ENCODE assay signal across 4 fruit fly cellular contexts in the genomic region with DNA sequence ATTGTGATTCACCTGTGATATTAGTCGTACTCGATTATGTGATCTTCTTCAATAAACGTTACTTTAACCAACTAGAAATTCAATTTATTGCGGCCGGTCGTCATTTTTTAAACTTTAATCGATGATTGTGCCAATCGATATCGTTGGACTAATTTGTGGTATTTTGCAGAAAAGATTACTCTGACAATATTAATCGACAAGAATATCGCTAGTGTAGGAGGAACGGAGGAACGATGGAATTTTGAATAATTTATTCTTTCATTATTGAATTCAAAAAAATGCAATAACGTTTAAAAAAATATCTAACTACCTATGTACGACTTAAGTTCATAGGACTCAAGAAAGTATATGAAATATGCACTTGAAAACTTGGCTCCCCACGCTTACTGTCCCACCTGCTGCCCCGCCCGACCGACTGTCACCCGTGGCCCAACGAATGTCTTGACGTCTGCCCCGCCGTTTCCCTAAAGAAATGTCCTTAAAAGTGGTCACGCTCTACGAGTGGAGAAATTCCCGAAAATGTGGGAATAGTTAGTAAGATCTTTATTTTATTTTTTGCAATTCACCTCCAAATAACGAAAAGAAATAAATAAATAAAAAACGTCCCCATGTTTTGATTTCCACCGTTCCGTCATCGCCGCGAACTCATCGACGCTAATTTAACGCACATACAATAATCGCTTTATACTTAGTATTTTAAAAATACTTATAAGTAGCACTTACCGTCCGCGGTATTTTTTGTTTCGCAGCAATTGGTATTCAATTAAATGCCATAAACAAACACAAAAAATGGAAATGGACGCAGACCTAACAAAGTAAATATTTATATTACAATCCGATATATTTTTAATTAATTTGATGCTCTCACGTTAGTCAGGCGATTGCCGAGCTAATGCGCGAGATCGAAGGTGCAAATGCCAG.
TF ChIP-seq lines count a peak whose summit lies in the region.

TSS of gene CG14074 (plus strand) at position 779 of the 921 bp plus-strand sequence.

- no peak for TF ChIP-seq CTCF in whole organism, embryonic (GFP tag; optimal IDR thresholded peaks at IDR 0.05; lab: Kevin White, UChicago)

TF ChIP-seq in whole organism, 6 proteins besides CTCF, POLR2A, EP300 and RAD21:
- TF ChIP-seq EcR (GFP tag; optimal IDR thresholded peaks at IDR 0.05; lab: Kevin White, UChicago) (no peak), CG8478 (optimal IDR thresholded peaks at IDR 0.05; lab: Kevin White, UChicago) (peak; percentile 20)
TF ChIP-seq in whole organism: peak in this region for 1.

TF ChIP-seq in whole organism, embryonic, 481 proteins besides CTCF, POLR2A, EP300 and RAD21 (continues in another document):
- TF ChIP-seq Antp (GFP tag; optimal IDR thresholded peaks at IDR 0.05; lab: Kevin White, UChicago) = no peak
- no peak for TF ChIP-seq NK7.1 (GFP tag; optimal IDR thresholded peaks at IDR 0.05; lab: Kevin White, UChicago)
- TF ChIP-seq CG6791 (GFP tag; IDR thresholded peaks at IDR 0.05; lab: Robert Waterston, UW; ENCODE audit: partially characterized antibody) = peak; percentile 78
- no peak for TF ChIP-seq CG31388 (GFP tag; optimal IDR thresholded peaks at IDR 0.05; lab: Kevin White, UChicago)
- TF ChIP-seq Ravus (GFP tag; IDR thresholded peaks at IDR 0.05; lab: Robert Waterston, UW) = no peak
- no peak for TF ChIP-seq Awh (GFP tag; IDR thresholded peaks at IDR 0.05; lab: Robert Waterston, UW)
- no peak for TF ChIP-seq CG12104 (GFP tag; optimal IDR thresholded peaks at IDR 0.05; lab: Kevin White, UChicago)
- no peak for TF ChIP-seq schlank (tag; optimal IDR thresholded peaks at IDR 0.05; lab: Kevin White, UChicago)
- TF ChIP-seq Bdp1 (GFP tag; optimal IDR thresholded peaks at IDR 0.05; lab: Kevin White, UChicago) = no peak
- TF ChIP-seq sc (optimal IDR thresholded peaks at IDR 0.05; lab: Kevin White, UChicago) = no peak
- no peak for TF ChIP-seq sc (GFP tag; optimal IDR thresholded peaks at IDR 0.05; lab: Kevin White, UChicago)
- no peak for TF ChIP-seq CG5180 (GFP tag; optimal IDR thresholded peaks at IDR 0.05; lab: Kevin White, UChicago)
- no peak for TF ChIP-seq Fer3 (tag; optimal IDR thresholded peaks at IDR 0.05; lab: Kevin White, UChicago)
- TF ChIP-seq klu (GFP tag; IDR thresholded peaks at IDR 0.05; lab: Robert Waterston, UW) = no peak
- TF ChIP-seq GATAe (GFP tag; conservative IDR thresholded peaks at IDR 0.05; lab: Robert Waterston, UW) = no peak
- peak; percentile 2 for TF ChIP-seq CG15514 (GFP tag; optimal IDR thresholded peaks at IDR 0.05; lab: Kevin White, UChicago)
- TF ChIP-seq CG13287 (GFP tag; IDR thresholded peaks at IDR 0.05; lab: Robert Waterston, UW; ENCODE audit: partially characterized antibody) = peak; percentile 56
- no peak for TF ChIP-seq Sry-β (GFP tag; optimal IDR thresholded peaks at IDR 0.05; lab: Kevin White, UChicago)
- no peak for TF ChIP-seq CG4328 (GFP tag; optimal IDR thresholded peaks at IDR 0.05; lab: Kevin White, UChicago)
- TF ChIP-seq Ets97D (GFP tag; optimal IDR thresholded peaks at IDR 0.05; lab: Kevin White, UChicago) = no peak
- TF ChIP-seq CG33213 (GFP tag; optimal IDR thresholded peaks at IDR 0.05; lab: Kevin White, UChicago) = no peak
- no peak for TF ChIP-seq zfh2 (GFP tag; optimal IDR thresholded peaks at IDR 0.05; lab: Kevin White, UChicago)
- TF ChIP-seq cg (GFP tag; optimal IDR thresholded peaks at IDR 0.05; lab: Kevin White, UChicago) = no peak
- TF ChIP-seq CG11085 (GFP tag; IDR thresholded peaks at IDR 0.05; lab: Robert Waterston, UW) = no peak
- no peak for TF ChIP-seq CG14860 (GFP tag; IDR thresholded peaks at IDR 0.05; lab: Robert Waterston, UW; ENCODE audit: partially characterized antibody)
- no peak for TF ChIP-seq CG8478 (optimal IDR thresholded peaks at IDR 0.05; lab: Kevin White, UChicago)

TF ChIP-seq in whole organism, prepupa, 60 proteins besides CTCF, POLR2A, EP300 and RAD21:
- TF ChIP-seq CG11762 (GFP tag; optimal IDR thresholded peaks at IDR 0.05; lab: Kevin White, UChicago; ENCODE audit: insufficient read depth) (no peak), fkh (GFP tag; optimal IDR thresholded peaks at IDR 0.05; lab: Kevin White, UChicago) (peak; percentile 83), CG32006 (GFP tag; optimal IDR thresholded peaks at IDR 0.05; lab: Kevin White, UChicago) (no peak), dac (GFP tag; optimal IDR thresholded peaks at IDR 0.05; lab: Kevin White, UChicago) (no peak), Sox102F (GFP tag; optimal IDR thresholded peaks at IDR 0.05; lab: Kevin White, UChicago) (no peak)
TF ChIP-seq in whole organism, prepupa: peak in this region for 1.

TF ChIP-seq in whole organism, wandering third instar larva, 38 proteins besides CTCF, POLR2A, EP300 and RAD21:
- TF ChIP-seq woc (GFP tag; optimal IDR thresholded peaks at IDR 0.05; lab: Kevin White, UChicago) = peak; percentile 11
- peak; percentile 0 for TF ChIP-seq brk (GFP tag; optimal IDR thresholded peaks at IDR 0.05; lab: Kevin White, UChicago)
- TF ChIP-seq rgr (GFP tag; optimal IDR thresholded peaks at IDR 0.05; lab: Kevin White, UChicago) = no peak
- TF ChIP-seq sage (GFP tag; optimal IDR thresholded peaks at IDR 0.05; lab: Kevin White, UChicago) = peak; percentile 64
- TF ChIP-seq psq (GFP tag; optimal IDR thresholded peaks at IDR 0.05; lab: Kevin White, UChicago) = no peak
- no peak for TF ChIP-seq Rel (GFP tag; optimal IDR thresholded peaks at IDR 0.05; lab: Kevin White, UChicago)
- TF ChIP-seq Rel (tag; optimal IDR thresholded peaks at IDR 0.05; lab: Kevin White, UChicago) = peak; percentile 52
